Worm (Caenorhabditis elegans): ENCODE results near the gene C50F7.3.

ce11 chrIV:7726325-7726724, 5.8 kb upstream of the C50F7.3 start, which contains the start of gene C50F7.5:
- TF ChIP-seq B0310.2 (tag; optimal IDR thresholded peaks at IDR 0.05) (no peak), ama-1 (optimal IDR thresholded peaks at IDR 0.05) (no peak), tbx-11 (GFP tag; IDR thresholded peaks at IDR 0.05) (no peak), flt-1 (GFP tag; IDR thresholded peaks at IDR 0.05) (no peak), ceh-13 (GFP tag; optimal IDR thresholded peaks at IDR 0.05) (no peak), pes-1 (GFP tag; IDR thresholded peaks at IDR 0.05) (no peak), aly-1 (tag; optimal IDR thresholded peaks at IDR 0.05) (no peak), ets-7 (tag; optimal IDR thresholded peaks at IDR 0.05) (no peak)

Measured in whole organism, early embryonic.